Fruit fly (Drosophila melanogaster): Measurements from ENCODE around the gene nAChRbeta3.

nAChRbeta3 gene

dm6 chr2L:540572-541210 is 4.2 kb upstream of the nAChRbeta3 start (continued):
- TF ChIP-seq Ets97D (GFP tag; optimal IDR thresholded peaks at IDR 0.05) (peak; percentile 82), CG2202 (tag; optimal IDR thresholded peaks at IDR 0.05) (no peak), CG10274 (GFP tag; optimal IDR thresholded peaks at IDR 0.05) (no peak), pnt (GFP tag; optimal IDR thresholded peaks at IDR 0.05) (no peak), gro (GFP tag; optimal IDR thresholded peaks at IDR 0.05) (no peak), CG1792 (GFP tag; optimal IDR thresholded peaks at IDR 0.05) (no peak), croc (GFP tag; conservative IDR thresholded peaks at IDR 0.05) (no peak), rib (GFP tag; IDR thresholded peaks at IDR 0.05) (no peak), CG13287 (GFP tag; IDR thresholded peaks at IDR 0.05; ENCODE audit: partially characterized antibody) (peak; percentile 74), Vsx1 (GFP tag; optimal IDR thresholded peaks at IDR 0.05) (no peak), CG17361 (GFP tag; IDR thresholded peaks at IDR 0.05) (peak; percentile 47; the same call in 2 of the 3 replicates), ara (GFP tag; IDR thresholded peaks at IDR 0.05) (no peak), CG7928 (GFP tag; optimal IDR thresholded peaks at IDR 0.05) (peak; percentile 9), hkb (optimal IDR thresholded peaks at IDR 0.05) (no peak), hkb (GFP tag; IDR thresholded peaks at IDR 0.05) (no peak), slp2 (GFP tag; optimal IDR thresholded peaks at IDR 0.05) (no peak), dmrt11E (tag; optimal IDR thresholded peaks at IDR 0.05) (no peak), NfI (GFP tag; optimal IDR thresholded peaks at IDR 0.05) (peak; percentile 19), B-H2 (GFP tag; optimal IDR thresholded peaks at IDR 0.05) (no peak), E2f1 (GFP tag; IDR thresholded peaks at IDR 0.05) (no peak), CG7357 (GFP tag; IDR thresholded peaks at IDR 0.05) (no peak), Ada2b (GFP tag; IDR thresholded peaks at IDR 0.05) (no peak), bsh (GFP tag; optimal IDR thresholded peaks at IDR 0.05) (no peak), Ets65A (GFP tag) (peak; percentile 62), bab2 (GFP tag; optimal IDR thresholded peaks at IDR 0.05) (peak; percentile 19), CG16779 (GFP tag; IDR thresholded peaks at IDR 0.05) (no peak), exex (tag; optimal IDR thresholded peaks at IDR 0.05) (no peak), bcd (GFP tag; optimal IDR thresholded peaks at IDR 0.05) (no peak), CG4282 (GFP tag; optimal IDR thresholded peaks at IDR 0.05) (no peak), h (optimal IDR thresholded peaks at IDR 0.05) (no peak), Bteb2 (GFP tag; optimal IDR thresholded peaks at IDR 0.05) (no peak), E2f2 (GFP tag; IDR thresholded peaks at IDR 0.05) (peak; percentile 74), pb (GFP tag; optimal IDR thresholded peaks at IDR 0.05) (no peak), CG9876 (GFP tag; optimal IDR thresholded peaks at IDR 0.05) (no peak), H2.0 (GFP tag; IDR thresholded peaks at IDR 0.05) (no peak), bigmax (GFP tag; optimal IDR thresholded peaks at IDR 0.05) (no peak), gsb (GFP tag; IDR thresholded peaks at IDR 0.05) (no peak), Doc3 (GFP tag; IDR thresholded peaks at IDR 0.05; ENCODE audit: partially characterized antibody) (peak; percentile 61; the same call in 1 of the 3 replicates), CG6254 (GFP tag; optimal IDR thresholded peaks at IDR 0.05) (peak; percentile 1), CG5245 (GFP tag; optimal IDR thresholded peaks at IDR 0.05) (no peak), sr (GFP tag; IDR thresholded peaks at IDR 0.05) (no peak), Deaf1 (tag; optimal IDR thresholded peaks at IDR 0.05) (peak; percentile 26), Ravus (GFP tag; IDR thresholded peaks at IDR 0.05) (no peak), twi (tag; optimal IDR thresholded peaks at IDR 0.05) (peak; percentile 8), CG11560 (tag; IDR thresholded peaks at IDR 0.05) (peak; percentile 23; the same call in 1 of the 3 replicates), crp (GFP tag; optimal IDR thresholded peaks at IDR 0.05) (peak; percentile 73 to 92), cg (GFP tag; optimal IDR thresholded peaks at IDR 0.05) (peak; percentile 21), Jarid2 (GFP tag; optimal IDR thresholded peaks at IDR 0.05) (no peak), Myb (GFP tag; optimal IDR thresholded peaks at IDR 0.05) (peak; percentile 100), CG33213 (GFP tag; optimal IDR thresholded peaks at IDR 0.05) (peak; percentile 97), CG12299 (tag; optimal IDR thresholded peaks at IDR 0.05) (peak; percentile 46), NC2α (GFP tag; optimal IDR thresholded peaks at IDR 0.05) (no peak)

Data from whole organism, embryonic.